Worm (Caenorhabditis elegans) whole organism, L4/young adult: Measurements from ENCODE around the gene K08D8.4.

ENCODE experiments used
- W03F9.2 ChIP-seq: fragments of 150-350 bp; optimal IDR thresholded peaks from 2 replicates; lab custom pipeline; 2014; ENCODE audit warnings: missing biosample characterization, missing genetic modification characterization
- dao-5 ChIP-seq: sonication (generic microtip); optimal IDR thresholded peaks from 2 replicates; lab custom pipeline; 2016; ENCODE audit warnings: missing genotype, missing genetic modification characterization, moderate library complexity, missing compliant biosample characterization
- him-1 ChIP-seq: sonication (generic microtip); optimal IDR thresholded peaks from 2 replicates; lab custom pipeline; 2016; ENCODE audit warnings: missing genotype, missing genetic modification reagents, missing genetic modification characterization, missing compliant biosample characterization

Gene K08D8.4

ce11 chrIV:12914532-12915019 is 4.8 kb upstream of the K08D8.4 start, which contains the start of gene irg-6:
TSS of gene irg-6 (minus strand) at chrIV:12914969.
- TF ChIP-seq W03F9.2 (tag; lab: Kevin White, UChicago): no peak
- no peak for TF ChIP-seq dao-5 (tag; lab: Kevin White, UChicago)
- TF ChIP-seq him-1 (tag; lab: Kevin White, UChicago): no peak

- TF ChIP-seq dao-5 (tag; lab: Kevin White, UChicago) (no peak), him-1 (tag; lab: Kevin White, UChicago) (no peak), W03F9.2 (tag; lab: Kevin White, UChicago) (no peak)
Observed at ce11 chrIV:12911990-12912389, 2.2 kb upstream of the K08D8.4 start, which contains the start of gene K08D8.5. TSS of gene K08D8.5 (minus strand) at chrIV:12912129.

- TF ChIP-seq him-1 (tag; lab: Kevin White, UChicago): no peak
- TF ChIP-seq dao-5 (tag; lab: Kevin White, UChicago): no peak
- TF ChIP-seq W03F9.2 (tag; lab: Kevin White, UChicago): no peak
Observed at ce11 chrIV:12906529-12906928, 3.3 kb downstream of the K08D8.4 start, which contains the start of gene K08D8.3. TSS of gene K08D8.3 (minus strand) at chrIV:12906659.

- TF ChIP-seq him-1 (tag; lab: Kevin White, UChicago): no peak
- TF ChIP-seq dao-5 (tag; lab: Kevin White, UChicago): no peak
- no peak for TF ChIP-seq W03F9.2 (tag; lab: Kevin White, UChicago)
Observed at ce11 chrIV:12903687-12904086, 6.1 kb downstream of the K08D8.4 start.

- TF ChIP-seq W03F9.2 (tag; lab: Kevin White, UChicago) (no peak), dao-5 (tag; lab: Kevin White, UChicago) (no peak), him-1 (tag; lab: Kevin White, UChicago) (no peak)
Observed at ce11 chrIV:12902430-12903110, 7.2 kb downstream of the K08D8.4 start, which contains the start of gene K08D8.2. TSS of gene K08D8.2 (plus strand) at chrIV:12903060.

DNA sequence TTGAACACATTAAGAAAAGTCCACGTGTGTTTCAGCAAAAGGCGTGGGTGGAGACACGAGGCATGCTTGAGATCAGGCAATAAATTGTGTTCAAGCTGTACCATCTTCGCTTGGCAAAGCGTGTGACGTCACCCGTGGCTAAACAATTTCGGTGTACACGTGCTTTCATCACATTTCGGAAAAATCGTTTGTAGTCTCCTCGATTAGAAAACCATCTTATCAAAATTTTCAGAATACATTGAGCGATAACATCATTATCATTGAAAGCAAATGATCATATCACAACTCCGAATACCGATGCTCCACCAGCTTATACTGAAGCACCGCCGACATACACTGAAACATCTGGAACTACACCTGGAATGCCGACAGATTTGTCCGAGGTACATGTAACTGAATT is 8.2 kb downstream of the K08D8.4 start:
- TF ChIP-seq W03F9.2 (tag; lab: Kevin White, UChicago): no peak
- TF ChIP-seq dao-5 (tag; lab: Kevin White, UChicago): no peak
- no peak for TF ChIP-seq him-1 (tag; lab: Kevin White, UChicago)

DNA sequence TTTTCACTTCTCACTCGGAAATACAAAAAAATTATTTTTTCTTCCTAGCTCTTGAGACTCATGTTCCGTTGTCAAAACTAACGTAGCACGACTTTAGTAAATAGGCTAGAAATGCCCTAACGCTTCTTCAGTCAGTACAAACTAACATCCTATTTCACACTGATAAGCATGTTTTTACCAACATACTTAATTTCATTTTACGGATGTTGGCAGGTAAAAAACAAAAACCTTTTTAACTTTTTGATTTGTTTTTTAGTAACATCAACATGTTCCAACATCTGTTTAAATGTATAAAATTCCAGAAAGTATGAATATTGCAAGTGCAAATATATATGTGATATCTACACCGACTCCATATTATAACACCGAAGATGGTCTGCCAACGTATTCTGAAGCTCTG is 9.5 kb downstream of the K08D8.4 start, which contains the start of gene K08D8.10:
Gene K08D8.10, plus strand, starts transcription at position 301 of the 400 bp plus-strand sequence.
- TF ChIP-seq W03F9.2 (tag; lab: Kevin White, UChicago) (no peak), dao-5 (tag; lab: Kevin White, UChicago) (no peak), him-1 (tag; lab: Kevin White, UChicago) (no peak)

DNA sequence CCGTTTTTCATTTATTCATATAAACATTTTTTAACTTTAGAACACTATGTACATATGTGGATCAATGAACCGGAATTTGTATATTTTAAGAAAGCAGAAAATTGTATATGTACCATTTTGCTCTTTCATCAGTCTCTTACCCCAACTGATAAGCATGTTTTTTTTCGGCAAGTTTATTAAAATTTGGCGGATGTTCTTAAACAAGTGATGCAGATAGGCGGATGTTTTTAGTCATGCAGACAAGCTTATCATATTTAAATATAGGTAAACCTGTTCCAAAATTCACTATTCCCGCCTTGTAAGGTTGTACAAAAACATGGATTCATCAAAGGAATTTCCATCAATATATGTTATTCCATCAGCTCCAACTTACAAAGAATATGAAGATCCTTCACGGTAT is 10.4 kb downstream of the K08D8.4 start, which contains the start of gene K08D8.9:
Gene K08D8.9, plus strand, starts transcription at position 301 of the 400 bp plus-strand sequence.
- TF ChIP-seq dao-5 (tag; lab: Kevin White, UChicago): no peak
- TF ChIP-seq him-1 (tag; lab: Kevin White, UChicago): no peak
- no peak for TF ChIP-seq W03F9.2 (tag; lab: Kevin White, UChicago)

DNA sequence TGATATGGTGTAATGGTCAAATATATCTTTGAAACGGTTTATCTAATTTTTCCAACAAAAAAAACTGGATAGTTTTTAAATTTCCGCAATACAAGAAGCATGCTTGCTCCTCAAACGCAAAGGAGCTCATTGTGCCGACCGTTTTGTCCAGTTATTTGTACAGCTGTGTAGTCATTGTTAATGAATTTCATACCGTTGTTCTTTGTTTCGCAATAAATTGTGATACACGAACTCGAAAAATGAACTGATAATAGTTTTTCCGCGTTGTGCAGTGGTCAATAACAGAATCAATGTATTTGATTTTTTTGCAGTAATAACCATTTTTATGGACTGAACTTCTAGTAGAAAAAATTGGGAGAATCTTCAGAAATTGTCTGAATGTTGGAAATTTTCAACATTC is 11.0 kb downstream of the K08D8.4 start:
- no peak for TF ChIP-seq dao-5 (tag; lab: Kevin White, UChicago)
- no peak for TF ChIP-seq him-1 (tag; lab: Kevin White, UChicago)
- no peak for TF ChIP-seq W03F9.2 (tag; lab: Kevin White, UChicago)

DNA sequence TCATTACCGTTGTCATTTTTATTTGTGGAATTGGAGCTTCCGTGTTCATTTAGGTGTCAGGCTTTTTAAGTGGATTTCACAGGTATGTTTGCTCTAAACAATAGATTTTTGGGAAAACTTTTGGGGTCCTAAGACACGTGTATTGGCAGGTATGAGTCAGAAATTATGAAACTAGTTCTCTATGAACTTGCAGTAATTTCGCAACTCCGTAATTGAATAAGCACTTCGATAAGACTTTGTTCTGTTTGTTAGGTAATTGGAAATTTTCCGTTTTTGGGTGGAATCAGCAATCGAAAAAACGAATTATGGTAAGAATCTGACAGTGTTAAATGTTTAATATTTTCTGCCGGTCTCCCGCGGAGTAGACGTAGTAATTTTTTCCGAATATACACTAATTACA is 12.7 kb downstream of the K08D8.4 start:
- TF ChIP-seq W03F9.2 (tag; lab: Kevin White, UChicago) (no peak), him-1 (tag; lab: Kevin White, UChicago) (no peak), dao-5 (tag; lab: Kevin White, UChicago) (no peak)

DNA sequence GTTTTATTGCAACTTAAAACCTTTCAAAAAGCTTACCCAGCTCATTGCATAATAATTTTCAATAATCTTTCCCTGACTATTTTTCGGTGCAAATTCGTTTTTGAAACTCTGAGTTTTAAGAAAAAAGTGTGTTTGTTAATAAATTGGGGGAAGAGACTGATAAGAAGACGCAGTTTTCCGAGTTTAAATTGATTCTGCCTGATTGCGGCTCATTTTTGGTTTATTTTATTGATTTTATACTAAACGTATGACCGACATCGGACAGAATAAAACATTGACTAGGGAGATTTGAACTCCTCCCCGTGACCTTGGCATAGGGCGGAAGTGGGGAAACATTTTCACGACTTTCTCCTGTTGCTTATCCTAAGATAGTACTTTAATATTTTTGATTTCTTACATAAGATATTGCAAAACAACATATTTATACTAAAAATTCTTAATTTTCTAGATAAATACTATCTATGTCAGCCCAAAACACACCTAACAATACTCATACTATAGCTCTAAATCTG is 13.4 kb downstream of the K08D8.4 start, which contains the start of gene K08D8.7:
Gene K08D8.7, plus strand, starts transcription at position 462 of the 512 bp plus-strand sequence.
- no peak for TF ChIP-seq dao-5 (tag; lab: Kevin White, UChicago)
- no peak for TF ChIP-seq W03F9.2 (tag; lab: Kevin White, UChicago)
- no peak for TF ChIP-seq him-1 (tag; lab: Kevin White, UChicago)

DNA sequence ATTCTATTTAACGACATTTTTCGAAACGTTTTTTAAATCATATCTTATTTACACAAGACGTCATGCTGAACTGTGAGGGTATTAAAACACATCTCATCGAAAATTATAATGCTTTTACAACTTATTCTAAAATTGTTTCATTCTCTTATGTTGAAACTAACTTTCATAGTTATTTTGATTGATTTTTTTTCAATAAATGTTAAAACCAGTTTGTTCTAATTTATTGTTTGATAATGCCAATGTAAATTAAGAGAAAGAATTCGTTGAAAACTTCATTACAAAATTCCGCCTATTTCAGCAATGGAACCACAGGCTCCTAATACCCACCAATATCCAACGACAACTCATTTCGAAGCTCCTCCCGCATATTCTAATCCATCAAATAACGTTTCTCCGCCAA is 14.8 kb downstream of the K08D8.4 start, which contains the start of gene K08D8.11:
Gene K08D8.11, plus strand, starts transcription at position 301 of the 400 bp plus-strand sequence.
- no peak for TF ChIP-seq dao-5 (tag; lab: Kevin White, UChicago)
- no peak for TF ChIP-seq him-1 (tag; lab: Kevin White, UChicago)
- TF ChIP-seq W03F9.2 (tag; lab: Kevin White, UChicago): no peak

- TF ChIP-seq W03F9.2 (tag; lab: Kevin White, UChicago): no peak
- TF ChIP-seq him-1 (tag; lab: Kevin White, UChicago): no peak
- no peak for TF ChIP-seq dao-5 (tag; lab: Kevin White, UChicago)
Observed at ce11 chrIV:12893166-12893565, 16.6 kb downstream of the K08D8.4 start, which contains the start of gene K08D8.12. TSS of gene K08D8.12 (plus strand) at chrIV:12893466.
